Fruit fly (Drosophila melanogaster) whole organism, embryonic: ENCODE data around the gene Vinc.

ENCODE experiments used
- B-H1 ChIP-seq: fragments of 200-800 bp; sonication (Bioruptor generic); IDR thresholded peaks from 3 replicates; pipeline ENCODE4 v1.3.6; 2022; ENCODE audit warnings: missing biosample characterization, missing genetic modification characterization
- C15 ChIP-seq: fragments of 200-800 bp; sonication (Bioruptor generic); IDR thresholded peaks from 3 replicates; pipeline ENCODE4 v1.3.6; 2022; ENCODE audit warnings: missing biosample characterization, missing genetic modification characterization
- CG1024 ChIP-seq: fragments of 200-800 bp; sonication (Bioruptor generic); IDR thresholded peaks from 2 replicates; pipeline ENCODE4 v1.3.6; 2022; ENCODE audit warnings: missing biosample characterization, missing genetic modification characterization
- CG11723 ChIP-seq: fragments of 200-800 bp; sonication (Bioruptor generic); optimal IDR thresholded peaks from 2 replicates; lab custom pipeline; 2017; ENCODE audit warnings: missing biosample characterization, mild to moderate bottlenecking, missing genetic modification characterization
- CG13287 ChIP-seq: fragments of 200-800 bp; sonication (Bioruptor generic); IDR thresholded peaks from 2 replicates; pipeline ENCODE4 v1.3.6; 2022; ENCODE audit warnings: missing biosample characterization, missing genetic modification characterization; ENCODE audit not compliant: partially characterized antibody
- CG14014 ChIP-seq: fragments of 200-800 bp; sonication (Bioruptor generic); IDR thresholded peaks from 2 replicates; pipeline ENCODE4 v1.3.6; 2022; ENCODE audit warnings: missing biosample characterization, missing genetic modification characterization
- CG14710 ChIP-seq: fragments of 200-800 bp; sonication (Bioruptor generic); optimal IDR thresholded peaks from 3 replicates; lab custom pipeline; 2019; ENCODE audit warnings: missing biosample characterization, mild to moderate bottlenecking, missing genetic modification characterization, moderate library complexity
- CG1602 ChIP-seq: fragments of 200-800 bp; sonication (Bioruptor generic); optimal IDR thresholded peaks from 3 replicates; lab custom pipeline; 2016; ENCODE audit warnings: missing biosample characterization, missing genetic modification characterization
- CG16779 ChIP-seq: fragments of 200-800 bp; sonication (Bioruptor generic); IDR thresholded peaks from 2 replicates; pipeline ENCODE4 v1.3.6; 2022; ENCODE audit warnings: missing biosample characterization, missing genetic modification characterization
- CG16863 ChIP-seq: fragments of 200-800 bp; sonication (Bioruptor generic); optimal IDR thresholded peaks from 3 replicates; lab custom pipeline; 2016; ENCODE audit warnings: missing biosample characterization, missing genetic modification characterization
- CG1792 ChIP-seq: fragments of 200-800 bp; sonication (Bioruptor generic); optimal IDR thresholded peaks from 2 replicates; lab custom pipeline; 2016; ENCODE audit warnings: missing biosample characterization, missing genetic modification characterization
- CG31224 ChIP-seq: fragments of 200-800 bp; sonication (Bioruptor generic); IDR thresholded peaks from 2 replicates; pipeline ENCODE4 v1.3.6; 2022; ENCODE audit warnings: missing biosample characterization, missing genetic modification characterization
- CG3281 ChIP-seq: fragments of 200-800 bp; sonication (Bioruptor generic); optimal IDR thresholded peaks from 3 replicates; lab custom pipeline; 2017; ENCODE audit warnings: missing biosample characterization, mild to moderate bottlenecking, missing genetic modification characterization
- CG33213 ChIP-seq: fragments of 200-800 bp; sonication (Bioruptor generic); optimal IDR thresholded peaks from 3 replicates; lab custom pipeline; 2016; ENCODE audit warnings: missing biosample characterization, missing genetic modification characterization
- CG3847 ChIP-seq: fragments of 200-800 bp; sonication (Bioruptor generic); IDR thresholded peaks from 2 replicates; pipeline ENCODE4 v1.3.6; 2022; ENCODE audit warnings: missing biosample characterization, missing genetic modification characterization
- CG4360 ChIP-seq: fragments of 200-800 bp; sonication (Bioruptor generic); IDR thresholded peaks from 2 replicates; pipeline ENCODE4 v1.3.6; 2022; ENCODE audit warnings: missing biosample characterization, missing genetic modification characterization
- CG4424 ChIP-seq: fragments of 200-800 bp; sonication (Bioruptor generic); optimal IDR thresholded peaks from 3 replicates; lab custom pipeline; 2016; ENCODE audit warnings: missing biosample characterization, missing genetic modification characterization
- CG6689 ChIP-seq: fragments of 200-800 bp; sonication (Bioruptor generic); IDR thresholded peaks from 2 replicates; pipeline ENCODE4 v1.3.6; 2022; ENCODE audit warnings: missing biosample characterization, missing genetic modification characterization
- CG7372 ChIP-seq: fragments of 200-800 bp; sonication (Bioruptor generic); IDR thresholded peaks from 2 replicates; pipeline ENCODE4 v1.3.6; 2022; ENCODE audit warnings: missing biosample characterization, missing genetic modification characterization
- CG7839 ChIP-seq: fragments of 200-800 bp; sonication (Bioruptor generic); optimal IDR thresholded peaks from 3 replicates; lab custom pipeline; 2018; ENCODE audit warnings: missing biosample characterization, mild to moderate bottlenecking, missing genetic modification characterization, moderate library complexity
- CG8089 ChIP-seq: fragments of 200-800 bp; sonication (Bioruptor generic); optimal IDR thresholded peaks from 3 replicates; lab custom pipeline; 2016; ENCODE audit warnings: missing biosample characterization, missing genetic modification characterization
- CG8478 ChIP-seq: fragments of >200 bp; optimal IDR thresholded peaks from 2 replicates; lab custom pipeline; 2018
- Doc3 ChIP-seq: fragments of 200-800 bp; sonication (Bioruptor generic); IDR thresholded peaks from 3 replicates; pipeline ENCODE4 v1.3.6; 2022; ENCODE audit warnings: missing biosample characterization, missing genetic modification characterization; ENCODE audit not compliant: partially characterized antibody
- GATAe ChIP-seq: fragments of 200-800 bp; sonication (Bioruptor generic); conservative IDR thresholded peaks from 2 replicates; pipeline ENCODE4 v1.3.6; 2022; ENCODE audit warnings: missing biosample characterization, missing genetic modification characterization
- Gug ChIP-seq: fragments of 200-800 bp; sonication (Bioruptor generic); IDR thresholded peaks from 4 replicates; pipeline ENCODE4 v1.3.6; 2022; ENCODE audit warnings: missing biosample characterization, missing genetic modification characterization
- Hr39 ChIP-seq: fragments of >200 bp; optimal IDR thresholded peaks from 2 replicates; lab custom pipeline; 2017
- Hr78 ChIP-seq, 2 experiments: fragments of 200-800 bp in 1 of 2; fragments of >200 bp in 1 of 2; sonication (Bioruptor generic) in 1 of 2; optimal IDR thresholded peaks; 2 replicates each; lab custom pipeline; 2017 to 2019; ENCODE audit warnings: missing biosample characterization in 2 of 2, missing genetic modification characterization in 2 of 2, mild to moderate bottlenecking in 1 of 2, moderate library complexity in 1 of 2
- Mad ChIP-seq: fragments of 200-800 bp; sonication (Bioruptor generic); optimal IDR thresholded peaks from 2 replicates; lab custom pipeline; 2016; ENCODE audit warnings: missing biosample characterization, missing genetic modification characterization
- Six4 ChIP-seq: fragments of 200-800 bp; sonication (Bioruptor generic); optimal IDR thresholded peaks from 2 replicates; lab custom pipeline; 2016; ENCODE audit warnings: missing biosample characterization, missing genetic modification characterization
- YL-1 ChIP-seq: fragments of 200-800 bp; sonication (Bioruptor generic); optimal IDR thresholded peaks from 3 replicates; lab custom pipeline; 2017; ENCODE audit warnings: missing biosample characterization, mild to moderate bottlenecking, missing genetic modification characterization
- ase ChIP-seq: fragments of 200-800 bp; sonication (Bioruptor generic); IDR thresholded peaks from 3 replicates; pipeline ENCODE4 v1.3.6; 2022; ENCODE audit warnings: missing biosample characterization, missing genetic modification characterization
- bowl ChIP-seq: fragments of 200-800 bp; sonication (Bioruptor generic); IDR thresholded peaks from 2 replicates; pipeline ENCODE4 v1.3.6; 2022; ENCODE audit warnings: missing biosample characterization, missing genetic modification characterization
- cad ChIP-seq: fragments of >200 bp; optimal IDR thresholded peaks from 2 replicates; lab custom pipeline; 2017; ENCODE audit warnings: missing biosample characterization, missing genetic modification characterization
- ems ChIP-seq: fragments of 200-800 bp; sonication (Bioruptor generic); optimal IDR thresholded peaks from 3 replicates; lab custom pipeline; 2016; ENCODE audit warnings: missing biosample characterization, missing genetic modification characterization
- eyg ChIP-seq: fragments of 200-800 bp; sonication (Bioruptor generic); optimal IDR thresholded peaks from 3 replicates; lab custom pipeline; 2016; ENCODE audit warnings: missing biosample characterization, missing genetic modification characterization
- gce ChIP-seq: fragments of 200-800 bp; sonication (Bioruptor generic); IDR thresholded peaks from 3 replicates; pipeline ENCODE4 v1.3.6; 2022; ENCODE audit warnings: missing biosample characterization, missing genetic modification characterization
- hth ChIP-seq: fragments of >200 bp; optimal IDR thresholded peaks from 2 replicates; lab custom pipeline; 2017; ENCODE audit warnings: inconsistent platforms
- jigr1 ChIP-seq: fragments of 200-800 bp; sonication (Bioruptor generic); IDR thresholded peaks from 3 replicates; pipeline ENCODE4 v1.3.6; 2022; ENCODE audit warnings: missing biosample characterization, missing genetic modification characterization
- mld ChIP-seq: fragments of 200-800 bp; sonication (Bioruptor generic); IDR thresholded peaks from 3 replicates; pipeline ENCODE4 v1.3.6; 2022; ENCODE audit warnings: missing biosample characterization, missing genetic modification characterization; ENCODE audit not compliant: partially characterized antibody
- pho ChIP-seq: fragments of 200-800 bp; sonication (Bioruptor generic); optimal IDR thresholded peaks from 2 replicates; lab custom pipeline; 2016; ENCODE audit warnings: missing biosample characterization, missing genetic modification characterization
- seq ChIP-seq: fragments of 200-800 bp; sonication (Bioruptor generic); IDR thresholded peaks from 2 replicates; pipeline ENCODE4 v1.3.6; 2022; ENCODE audit warnings: missing biosample characterization, missing genetic modification characterization
- shn ChIP-seq: fragments of 200-800 bp; sonication (Bioruptor generic); optimal IDR thresholded peaks from 3 replicates; lab custom pipeline; 2016; ENCODE audit warnings: missing biosample characterization, missing genetic modification characterization
- slp2 ChIP-seq: fragments of 200-800 bp; sonication (Bioruptor generic); optimal IDR thresholded peaks from 2 replicates; lab custom pipeline; 2016; ENCODE audit warnings: missing biosample characterization, missing genetic modification characterization
- tgo ChIP-seq: fragments of 200-800 bp; sonication (Bioruptor generic); IDR thresholded peaks from 3 replicates; pipeline ENCODE4 v1.3.6; 2022; ENCODE audit warnings: missing biosample characterization, missing genetic modification characterization
- tio ChIP-seq: fragments of 200-800 bp; sonication (Bioruptor generic); optimal IDR thresholded peaks from 2 replicates; lab custom pipeline; 2017; ENCODE audit warnings: missing biosample characterization, missing genetic modification characterization, inconsistent platforms
- zen2 ChIP-seq: fragments of 200-800 bp; sonication (Bioruptor generic); IDR thresholded peaks from 3 replicates; pipeline ENCODE4 v1.3.6; 2022; ENCODE audit warnings: missing biosample characterization, missing genetic modification characterization; ENCODE audit not compliant: partially characterized antibody

Vinc gene

dm6 chrX:2172420-2172827, 49.9 kb downstream of the Vinc start, which contains the start of gene ND-B14.5A (continued):
- TF ChIP-seq ase = no peak
- TF ChIP-seq GATAe (GFP tag; lab: Robert Waterston, UW) = no peak
- TF ChIP-seq CG4424 (GFP tag; lab: Kevin White, UChicago) = no peak
- TF ChIP-seq CG7372 (GFP tag; lab: Robert Waterston, UW) = no peak
- TF ChIP-seq seq = no peak
- TF ChIP-seq cad (GFP tag; lab: Kevin White, UChicago) = no peak
- TF ChIP-seq Hr78 (GFP tag; optimal IDR thresholded peaks at IDR 0.05; lab: Kevin White, UChicago) = no peak
- TF ChIP-seq CG14710 = peak; percentile 43
- peak; percentile 94 for TF ChIP-seq zen2 (GFP tag; lab: Robert Waterston, UW)
- TF ChIP-seq CG31224 (GFP tag; lab: Robert Waterston, UW) = no peak
- TF ChIP-seq CG33213 (GFP tag; lab: Kevin White, UChicago) = no peak
- peak; percentile 96 for TF ChIP-seq mld (GFP tag; lab: Robert Waterston, UW)
- TF ChIP-seq CG3847 (GFP tag; lab: Robert Waterston, UW) = no peak
- no peak for TF ChIP-seq CG7839 (tag; lab: Kevin White, UChicago)
- no peak for TF ChIP-seq Six4 (GFP tag; lab: Kevin White, UChicago)
- no peak for TF ChIP-seq CG16863 (GFP tag; lab: Kevin White, UChicago)
- peak; percentile 85 for TF ChIP-seq Doc3 (GFP tag; lab: Robert Waterston, UW)
- no peak for TF ChIP-seq CG1602 (GFP tag; lab: Kevin White, UChicago)
- no peak for TF ChIP-seq CG4360 (GFP tag; lab: Robert Waterston, UW)
- no peak for TF ChIP-seq shn (GFP tag; lab: Kevin White, UChicago)
- TF ChIP-seq YL-1 (GFP tag; lab: Kevin White, UChicago) = no peak
- TF ChIP-seq CG13287 (GFP tag; lab: Robert Waterston, UW) = peak; percentile 97
- no peak for TF ChIP-seq Mad
- no peak for TF ChIP-seq CG14014 (GFP tag; lab: Robert Waterston, UW)
- no peak for TF ChIP-seq jigr1 (GFP tag; lab: Robert Waterston, UW)
- TF ChIP-seq CG11723 = no peak
- TF ChIP-seq ems (GFP tag; lab: Kevin White, UChicago) = no peak
- no peak for TF ChIP-seq CG6689
- no peak for TF ChIP-seq eyg
- no peak for TF ChIP-seq CG3281 (GFP tag; lab: Kevin White, UChicago)
- no peak for TF ChIP-seq bowl (GFP tag; lab: Robert Waterston, UW)
- no peak for TF ChIP-seq C15 (GFP tag; lab: Robert Waterston, UW)
- no peak for TF ChIP-seq CG8089 (GFP tag; lab: Kevin White, UChicago)
- TF ChIP-seq CG1024 (GFP tag; lab: Robert Waterston, UW) = no peak
- TF ChIP-seq hth (lab: Kevin White, UChicago) = no peak
- TF ChIP-seq gce (GFP tag; lab: Robert Waterston, UW) = no peak
- no peak for TF ChIP-seq CG16779 (GFP tag; lab: Robert Waterston, UW)
- no peak for TF ChIP-seq tgo (GFP tag; lab: Robert Waterston, UW)
- no peak for TF ChIP-seq CG8478 (lab: Kevin White, UChicago)
- no peak for TF ChIP-seq Hr39 (lab: Kevin White, UChicago)
- no peak for TF ChIP-seq Gug (GFP tag; lab: Robert Waterston, UW)
- no peak for TF ChIP-seq slp2 (GFP tag; lab: Kevin White, UChicago)
- no peak for TF ChIP-seq CG1792 (GFP tag; lab: Kevin White, UChicago)
- TF ChIP-seq pho (GFP tag; lab: Kevin White, UChicago) = no peak
- TF ChIP-seq B-H1 (GFP tag; lab: Robert Waterston, UW) = no peak
- TF ChIP-seq tio (GFP tag; lab: Kevin White, UChicago) = no peak
- TF ChIP-seq, all 482 proteins: peak for 82
